Worm (Caenorhabditis elegans): ENCODE data around the gene flad-1.

Gene flad-1

DNA sequence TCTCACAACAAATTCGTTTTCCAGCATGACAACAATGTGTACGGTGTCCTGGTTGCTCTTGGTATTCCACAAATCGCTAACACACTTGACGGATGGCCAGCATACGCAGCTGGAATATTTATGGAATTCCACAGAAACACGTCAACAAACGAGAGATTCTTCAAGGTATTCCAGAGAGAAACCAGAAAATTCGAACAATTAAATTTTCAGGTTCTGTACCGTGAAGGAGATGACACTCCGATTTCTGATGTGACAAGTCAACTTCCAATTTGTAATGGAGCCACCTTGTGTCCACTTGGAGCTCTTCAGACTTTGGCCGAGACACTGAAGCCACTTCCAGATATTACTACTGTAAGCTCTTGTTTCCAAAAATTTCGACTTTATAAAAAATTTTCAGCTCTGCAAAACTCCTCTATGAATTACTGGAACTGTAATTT lies 10.0 kb upstream of the flad-1 start:
- TF ChIP-seq ZK185.1 (tag; optimal IDR thresholded peaks at IDR 0.05; ENCODE audit: poor library complexity, severe bottlenecking): peak; percentile 59
- peak; percentile 11 for TF ChIP-seq atf-7 (tag; optimal IDR thresholded peaks at IDR 0.05)
- TF ChIP-seq cebp-1 (GFP tag; IDR thresholded peaks at IDR 0.05): no peak
- peak; percentile 41 for TF ChIP-seq cebp-1 (tag; optimal IDR thresholded peaks at IDR 0.05)
- TF ChIP-seq cebp-2 (GFP tag; IDR thresholded peaks at IDR 0.05): 0 out of 2 replicates have a peak, but pooled peaks have one; percentile 17
- TF ChIP-seq ceh-79 (tag; optimal IDR thresholded peaks at IDR 0.05): peak; percentile 48
- no peak for TF ChIP-seq hlh-12 (tag; optimal IDR thresholded peaks at IDR 0.05)
- no peak for TF ChIP-seq lag-1 (GFP tag; IDR thresholded peaks at IDR 0.05)
- peak; percentile 90 for TF ChIP-seq repo-1 (tag; optimal IDR thresholded peaks at IDR 0.05)
- peak; percentile 21 for TF ChIP-seq ztf-22 (GFP tag; optimal IDR thresholded peaks at IDR 0.05)
- TF ChIP-seq B0035.1 (tag; optimal IDR thresholded peaks at IDR 0.05): peak; percentile 71
- 0 out of 2 replicates have a peak, but pooled peaks have one; percentile 14 for TF ChIP-seq pbrm-1 (GFP tag; IDR thresholded peaks at IDR 0.05)
- 0 out of 2 replicates have a peak, but pooled peaks have one; percentile 22 for TF ChIP-seq B0336.3 (GFP tag; IDR thresholded peaks at IDR 0.05)
- TF ChIP-seq unc-62 (GFP tag; optimal IDR thresholded peaks at IDR 0.05): no peak
- TF ChIP-seq hsf-1 (GFP tag; IDR thresholded peaks at IDR 0.05): 0 out of 2 replicates have a peak, but pooled peaks have one; percentile 20
- no peak for TF ChIP-seq hmg-20 (GFP tag; IDR thresholded peaks at IDR 0.05)
- peak; percentile 8 for TF ChIP-seq zim-3 (tag; optimal IDR thresholded peaks at IDR 0.05)
- peak; percentile 51 for TF ChIP-seq madf-10 (tag; optimal IDR thresholded peaks at IDR 0.05)
- TF ChIP-seq die-1 (tag; optimal IDR thresholded peaks at IDR 0.05): peak; percentile 40
- peak; percentile 41 for TF ChIP-seq tbp1 (GFP tag; optimal IDR thresholded peaks at IDR 0.05)
- peak; percentile 64 for TF ChIP-seq tlf-1 (GFP tag; optimal IDR thresholded peaks at IDR 0.05)
- TF ChIP-seq Y56A3A.18 (GFP tag; IDR thresholded peaks at IDR 0.05): peak; percentile 45; the same call in 1 of the 2 replicates
- peak; percentile 14 for TF ChIP-seq ztf-26 (tag; optimal IDR thresholded peaks at IDR 0.05)
- no peak for TF ChIP-seq F22D6.2 (tag; optimal IDR thresholded peaks at IDR 0.05)
- peak; percentile 20 for TF ChIP-seq F52B5.7 (tag; optimal IDR thresholded peaks at IDR 0.05)
- TF ChIP-seq snpc-4 (GFP tag; optimal IDR thresholded peaks at IDR 0.05): no peak
- peak in 1 of 4 experiments; percentile 3 for TF ChIP-seq snpc-4 (tag; optimal IDR thresholded peaks at IDR 0.05)
- TF ChIP-seq dpff-1 (tag; optimal IDR thresholded peaks at IDR 0.05): peak; percentile 72
- TF ChIP-seq ceh-40 (GFP tag; IDR thresholded peaks at IDR 0.05): 0 out of 2 replicates have a peak, but pooled peaks have one; percentile 22
- TF ChIP-seq sea-2 (GFP tag; IDR thresholded peaks at IDR 0.05): no peak
- TF ChIP-seq chd-7 (tag; optimal IDR thresholded peaks at IDR 0.05): peak; percentile 10
- no peak for TF ChIP-seq snpc-1.1 (tag; optimal IDR thresholded peaks at IDR 0.05; ENCODE audit: insufficient read depth)
- peak; percentile 65 for TF ChIP-seq ama-1 (optimal IDR thresholded peaks at IDR 0.05)
- TF ChIP-seq ama-1 (GFP tag; optimal IDR thresholded peaks at IDR 0.05): no peak
- TF ChIP-seq F23B12.7 (tag; optimal IDR thresholded peaks at IDR 0.05; ENCODE audit: insufficient read depth): peak; percentile 2
- TF ChIP-seq mcd-1 (GFP tag; IDR thresholded peaks at IDR 0.05): no peak
- TF ChIP-seq lsy-27 (tag; optimal IDR thresholded peaks at IDR 0.05; ENCODE audit: borderline replicate concordance, insufficient read depth): no peak
- peak; percentile 60 for TF ChIP-seq lin-40 (tag; optimal IDR thresholded peaks at IDR 0.05)
- TF ChIP-seq nhr-90 (tag; optimal IDR thresholded peaks at IDR 0.05): peak; percentile 41
- no peak for TF ChIP-seq gei-17 (GFP tag; optimal IDR thresholded peaks at IDR 0.05)
- TF ChIP-seq nfya-2 (GFP tag; IDR thresholded peaks at IDR 0.05): no peak
- TF ChIP-seq lin-26 (GFP tag; IDR thresholded peaks at IDR 0.05): peak; percentile 54; the same call in 1 of the 2 replicates
- TF ChIP-seq ets-4 (GFP tag; optimal IDR thresholded peaks at IDR 0.05): no peak
- TF ChIP-seq nhr-80 (tag; optimal IDR thresholded peaks at IDR 0.05): peak; percentile 18
